Worm (Caenorhabditis elegans) whole organism, L3 larva: ENCODE measurements around the gene srx-48.

Experiments used
- R02D3.7 ChIP-seq: fragments of 150-350 bp; optimal IDR thresholded peaks from 2 replicates; lab custom pipeline; 2014; ENCODE audit warnings: missing biosample characterization, missing genetic modification characterization
- ZK546.5 ChIP-seq: sonication (generic microtip); optimal IDR thresholded peaks from 2 replicates; lab custom pipeline; 2017; ENCODE audit warnings: missing biosample characterization, missing genetic modification characterization
- aly-2 ChIP-seq: fragments of 150-350 bp; optimal IDR thresholded peaks from 2 replicates; lab custom pipeline; 2014; ENCODE audit warnings: missing biosample characterization, missing genetic modification characterization
- ama-1 ChIP-seq: fragments of 150-350 bp; optimal IDR thresholded peaks from 2 replicates; lab custom pipeline; 2018
- ceh-16 ChIP-seq: sonication (generic microtip); optimal IDR thresholded peaks from 2 replicates; lab custom pipeline; 2017; ENCODE audit warnings: missing biosample characterization, missing genetic modification characterization
- ceh-9 ChIP-seq: sonication (generic microtip); optimal IDR thresholded peaks from 2 replicates; lab custom pipeline; 2018; ENCODE audit warnings: missing biosample characterization, missing genetic modification characterization
- daf-12 ChIP-seq: fragments of 150-350 bp; optimal IDR thresholded peaks from 2 replicates; lab custom pipeline; 2014; ENCODE audit warnings: missing biosample characterization, missing genetic modification reagents, missing genetic modification characterization
- elt-1 ChIP-seq: fragments of 150-350 bp; optimal IDR thresholded peaks from 2 replicates; lab custom pipeline; 2014; ENCODE audit warnings: missing biosample characterization, missing genetic modification characterization
- elt-3 ChIP-seq, 3 experiments: fragments of 150-350 bp in 1 of 3; sonication (generic microtip) in 2 of 3; optimal IDR thresholded peaks; 2 replicates in 2 of 3; 4 replicates in 1 of 3; lab custom pipeline; 2014 to 2017; ENCODE audit warnings: missing biosample characterization in 3 of 3, missing genetic modification characterization in 3 of 3
- fkh-10 ChIP-seq: sonication (generic microtip); optimal IDR thresholded peaks from 2 replicates; lab custom pipeline; 2017; ENCODE audit warnings: missing biosample characterization, missing genetic modification reagents, missing genetic modification characterization
- fkh-2 ChIP-seq: fragments of 150-350 bp; optimal IDR thresholded peaks from 2 replicates; lab custom pipeline; 2014; ENCODE audit warnings: missing biosample characterization, missing genetic modification reagents, missing genetic modification characterization
- fos-1 ChIP-seq: fragments of 150-350 bp; optimal IDR thresholded peaks from 2 replicates; lab custom pipeline; 2014; ENCODE audit warnings: missing biosample characterization, missing genetic modification characterization
- jun-1 ChIP-seq: fragments of 150-350 bp; optimal IDR thresholded peaks from 2 replicates; lab custom pipeline; 2014; ENCODE audit warnings: missing biosample characterization, missing genetic modification reagents, missing genetic modification characterization
- lin-15B ChIP-seq: fragments of 150-350 bp; optimal IDR thresholded peaks from 2 replicates; lab custom pipeline; 2014; ENCODE audit warnings: missing biosample characterization, missing genetic modification characterization
- lsy-12 ChIP-seq: sonication (generic microtip); optimal IDR thresholded peaks from 2 replicates; lab custom pipeline; 2016; ENCODE audit warnings: mild to moderate bottlenecking, missing genetic modification characterization, missing compliant biosample characterization
- mml-1 ChIP-seq: fragments of 150-350 bp; sonication (generic microtip); optimal IDR thresholded peaks from 3 replicates; lab custom pipeline; 2014; ENCODE audit warnings: missing biosample characterization, missing genetic modification characterization
- nfya-1 ChIP-seq: sonication (generic microtip); optimal IDR thresholded peaks from 2 replicates; lab custom pipeline; 2017; ENCODE audit warnings: missing genetic modification characterization, mild to moderate bottlenecking, missing compliant biosample characterization, antibody characterized with exemption, moderate library complexity; ENCODE audit not compliant: insufficient read depth
- nhr-12 ChIP-seq: fragments of 150-350 bp; optimal IDR thresholded peaks from 2 replicates; lab custom pipeline; 2014; ENCODE audit warnings: missing biosample characterization, missing genetic modification characterization
- nhr-23 ChIP-seq: fragments of 150-350 bp; optimal IDR thresholded peaks from 2 replicates; lab custom pipeline; 2014; ENCODE audit warnings: missing biosample characterization, missing genetic modification reagents, missing genetic modification characterization
- nhr-25 ChIP-seq: sonication (generic microtip); optimal IDR thresholded peaks from 2 replicates; lab custom pipeline; 2017; ENCODE audit warnings: missing biosample characterization, missing genetic modification characterization
- nhr-28 ChIP-seq: fragments of 150-350 bp; optimal IDR thresholded peaks from 2 replicates; lab custom pipeline; 2014; ENCODE audit warnings: missing biosample characterization, missing genetic modification characterization
- nhr-43 ChIP-seq: sonication (generic microtip); optimal IDR thresholded peaks from 2 replicates; lab custom pipeline; 2016; ENCODE audit warnings: mild to moderate bottlenecking, missing genetic modification characterization, missing compliant biosample characterization; ENCODE audit not compliant: poor library complexity, severe bottlenecking
- nhr-67 ChIP-seq: fragments of 150-350 bp; optimal IDR thresholded peaks from 2 replicates; lab custom pipeline; 2014; ENCODE audit warnings: missing biosample characterization, missing genetic modification characterization
- nhr-76 ChIP-seq: fragments of 150-350 bp; sonication (generic microtip); optimal IDR thresholded peaks from 5 replicates; lab custom pipeline; 2014; ENCODE audit warnings: missing biosample characterization, missing genetic modification characterization
- nhr-77 ChIP-seq: fragments of 150-350 bp; optimal IDR thresholded peaks from 2 replicates; lab custom pipeline; 2014; ENCODE audit warnings: missing biosample characterization, missing genetic modification characterization
- skn-1 ChIP-seq: fragments of 150-350 bp; optimal IDR thresholded peaks from 2 replicates; lab custom pipeline; 2014; ENCODE audit warnings: missing biosample characterization, missing genetic modification characterization
- snpc-4 ChIP-seq: fragments of 150-350 bp; optimal IDR thresholded peaks from 2 replicates; lab custom pipeline; 2014; ENCODE audit warnings: missing biosample characterization, missing genetic modification characterization
- tbx-2 ChIP-seq: sonication (generic microtip); optimal IDR thresholded peaks from 2 replicates; lab custom pipeline; 2016; ENCODE audit warnings: mild to moderate bottlenecking, missing genetic modification characterization, missing compliant biosample characterization
- unc-39 ChIP-seq: sonication (generic microtip); optimal IDR thresholded peaks from 4 replicates; lab custom pipeline; 2017; ENCODE audit warnings: missing biosample characterization, missing genetic modification characterization
- unc-62 ChIP-seq: fragments of 150-350 bp; sonication (generic microtip); optimal IDR thresholded peaks from 4 replicates; lab custom pipeline; 2014; ENCODE audit warnings: missing biosample characterization, missing genetic modification reagents, missing genetic modification characterization
- zag-1 ChIP-seq: fragments of 150-350 bp; optimal IDR thresholded peaks from 2 replicates; lab custom pipeline; 2014; ENCODE audit warnings: missing biosample characterization, missing genetic modification characterization
- ztf-11 ChIP-seq: fragments of 150-350 bp; optimal IDR thresholded peaks from 2 replicates; lab custom pipeline; 2014; ENCODE audit warnings: missing biosample characterization, missing genetic modification characterization

srx-48 gene

DNA sequence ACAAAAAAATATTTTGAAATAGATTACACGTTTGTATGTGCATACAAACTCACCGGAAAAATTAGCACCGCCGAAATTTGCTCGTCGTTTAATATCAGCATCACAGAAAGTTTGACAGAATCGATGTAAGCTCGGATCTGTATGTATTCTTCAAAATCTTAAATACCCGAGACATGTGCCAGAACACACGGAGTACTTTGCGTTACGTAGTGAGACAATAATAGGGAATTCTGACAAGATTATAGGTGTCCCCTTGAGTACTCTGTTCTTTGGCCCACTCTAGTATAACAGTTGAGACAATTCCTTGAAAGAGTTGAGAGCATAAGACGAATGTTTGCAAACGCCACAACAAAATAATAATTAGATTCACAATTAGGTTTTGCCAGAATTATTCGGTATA, at the start of gene srx-48:
Gene srx-48 (minus strand): TSS at position 101 of the 400 bp plus-strand sequence.
- TF ChIP-seq nhr-12 (tag; lab: Kevin White, UChicago) = no peak
- TF ChIP-seq nhr-28 (tag; lab: Kevin White, UChicago) = no peak
- no peak for TF ChIP-seq nhr-25 (tag; lab: Kevin White, UChicago)
- TF ChIP-seq R02D3.7 (tag; lab: Kevin White, UChicago) = no peak
- TF ChIP-seq nfya-1 = no peak
- TF ChIP-seq mml-1 (tag; lab: Kevin White, UChicago) = no peak
- TF ChIP-seq lsy-12 (tag; lab: Kevin White, UChicago) = no peak
- TF ChIP-seq ceh-16 (tag; lab: Kevin White, UChicago) = no peak
- no peak for TF ChIP-seq nhr-67 (tag; lab: Kevin White, UChicago)
- TF ChIP-seq ama-1 = no peak
- TF ChIP-seq nhr-77 (tag; lab: Kevin White, UChicago) = no peak
- TF ChIP-seq ZK546.5 (tag; lab: Kevin White, UChicago) = no peak
- TF ChIP-seq daf-12 = no peak
- TF ChIP-seq ztf-11 (tag; lab: Kevin White, UChicago) = no peak
- TF ChIP-seq, all 47 proteins: peak for 0

DNA sequence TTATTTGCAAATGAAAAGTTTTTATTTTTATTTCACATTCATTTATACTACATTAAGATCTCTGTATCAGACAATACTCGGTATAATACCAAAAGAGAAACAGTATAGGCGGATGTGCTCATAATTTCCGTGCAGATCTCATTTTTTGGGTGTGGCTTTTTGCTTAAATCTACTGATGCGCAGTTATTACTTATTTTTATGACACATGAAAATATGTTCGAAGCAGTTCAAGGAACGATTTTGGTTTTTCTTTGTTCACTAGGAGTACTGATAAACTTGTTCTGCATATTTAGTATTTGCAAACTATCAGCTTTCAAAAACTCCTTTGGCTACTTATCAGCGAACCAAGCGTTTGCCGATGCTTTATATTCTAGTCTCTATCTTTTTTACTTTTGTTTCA, 48.9 kb upstream of the srx-48 start, which contains the start of gene srx-58:
Gene srx-58 (plus strand): TSS at position 301 of the 400 bp plus-strand sequence.
- no peak for TF ChIP-seq fos-1 (tag; lab: Kevin White, UChicago)
- no peak for TF ChIP-seq jun-1 (tag; lab: Kevin White, UChicago)
- TF ChIP-seq daf-12 = no peak
- no peak for TF ChIP-seq nhr-43 (tag; lab: Kevin White, UChicago)
- no peak for TF ChIP-seq fkh-2 (tag; lab: Kevin White, UChicago)
- no peak for TF ChIP-seq nhr-28 (tag; lab: Kevin White, UChicago)
- no peak for TF ChIP-seq elt-3 (tag; optimal IDR thresholded peaks at IDR 0.05; lab: Kevin White, UChicago)
- TF ChIP-seq nfya-1 = no peak
- no peak for TF ChIP-seq nhr-23
- no peak for TF ChIP-seq R02D3.7 (tag; lab: Kevin White, UChicago)
- TF ChIP-seq nhr-12 (tag; lab: Kevin White, UChicago) = no peak
- TF ChIP-seq snpc-4 (tag; lab: Kevin White, UChicago) = no peak
- no peak for TF ChIP-seq lin-15B (tag; lab: Kevin White, UChicago)
- TF ChIP-seq nhr-77 (tag; lab: Kevin White, UChicago) = no peak

DNA sequence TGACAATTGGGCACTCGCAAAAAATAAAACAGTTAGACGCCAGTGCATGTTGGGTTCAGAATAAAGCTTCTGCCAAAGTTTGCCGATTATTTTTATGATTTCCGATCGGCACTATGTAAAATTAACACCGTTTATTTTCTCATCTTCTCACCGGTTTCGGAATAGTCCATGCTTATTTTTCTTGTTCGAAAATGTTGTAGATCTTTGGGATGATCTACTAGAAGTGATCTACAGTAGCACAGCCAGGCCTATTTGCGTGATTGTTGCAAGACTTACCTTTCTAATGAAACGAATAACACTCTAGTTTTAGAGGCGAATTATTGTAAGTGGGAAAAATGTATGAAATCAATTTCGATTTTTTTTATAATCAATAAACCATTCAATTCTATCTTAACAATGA, 47.1 kb upstream of the srx-48 start, which contains the start of gene clec-231:
Gene clec-231 (minus strand): TSS at position 101 of the 400 bp plus-strand sequence.
- TF ChIP-seq elt-1 (tag; lab: Kevin White, UChicago) = no peak
- no peak for TF ChIP-seq nhr-43 (tag; lab: Kevin White, UChicago)
- TF ChIP-seq unc-62 (GFP tag; lab: Kevin White, UChicago) = no peak

DNA sequence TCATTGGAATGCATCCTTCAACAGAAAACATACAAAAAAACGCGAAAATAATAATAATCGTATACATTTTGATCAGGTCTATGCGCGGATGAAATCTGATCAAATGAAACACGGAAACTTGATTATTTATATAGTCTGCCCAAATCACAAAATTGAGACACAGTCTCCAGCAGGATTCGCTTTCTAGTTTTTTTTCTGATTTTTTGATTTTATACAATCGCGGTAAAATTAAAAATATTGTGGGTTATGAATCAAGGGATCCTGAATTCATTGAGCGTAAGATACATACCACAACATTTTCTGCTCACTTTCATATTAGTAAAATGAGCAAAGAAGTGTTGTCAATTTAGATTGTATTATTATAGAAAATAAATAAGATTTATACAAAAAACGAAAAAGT, 45.5 kb upstream of the srx-48 start, which contains the start of gene clec-230:
Gene clec-230 (minus strand): TSS at position 101 of the 400 bp plus-strand sequence.
- no peak for TF ChIP-seq ceh-16 (tag; lab: Kevin White, UChicago)
- TF ChIP-seq elt-3 (tag; optimal IDR thresholded peaks at IDR 0.05; lab: Kevin White, UChicago) = no peak
- no peak for TF ChIP-seq skn-1 (tag; lab: Kevin White, UChicago)

DNA sequence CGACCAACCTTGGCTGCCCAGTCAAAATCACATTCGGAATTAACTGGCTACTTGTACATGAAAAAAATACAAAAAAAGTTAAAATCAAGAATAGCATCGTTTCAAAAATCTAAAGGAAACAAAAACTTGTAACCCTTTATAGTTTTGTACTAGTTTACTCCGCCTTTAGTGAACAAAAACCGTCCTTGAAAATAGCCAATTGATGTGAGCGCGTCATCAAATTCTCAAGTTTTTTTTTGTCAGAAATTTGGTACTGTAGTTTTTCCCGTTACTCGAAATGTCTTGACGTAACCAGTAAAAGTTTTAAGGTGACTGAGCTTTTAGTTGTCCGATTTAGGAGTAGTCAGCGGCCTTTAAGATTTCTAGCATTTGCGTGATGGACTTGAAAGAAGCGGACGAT, 43.8 kb upstream of the srx-48 start, which contains the start of gene C29F3.3:
Gene C29F3.3 (minus strand): TSS at position 101 of the 400 bp plus-strand sequence.
- no peak for TF ChIP-seq unc-62 (GFP tag; lab: Kevin White, UChicago)
- TF ChIP-seq mml-1 (tag; lab: Kevin White, UChicago) = no peak
- TF ChIP-seq unc-39 (tag; lab: Kevin White, UChicago) = no peak
- TF ChIP-seq zag-1 (tag; lab: Kevin White, UChicago) = no peak
- no peak for TF ChIP-seq lsy-12 (tag; lab: Kevin White, UChicago)
- TF ChIP-seq ama-1 = no peak
- no peak for TF ChIP-seq fkh-2 (tag; lab: Kevin White, UChicago)
- no peak for TF ChIP-seq elt-1 (tag; lab: Kevin White, UChicago)
- TF ChIP-seq nhr-28 (tag; lab: Kevin White, UChicago) = no peak
- TF ChIP-seq tbx-2 (tag; lab: Kevin White, UChicago) = no peak
- no peak for TF ChIP-seq nhr-12 (tag; lab: Kevin White, UChicago)
- no peak for TF ChIP-seq fkh-10 (GFP tag; lab: Kevin White, UChicago)
- TF ChIP-seq, all 47 proteins: peak for 0

DNA sequence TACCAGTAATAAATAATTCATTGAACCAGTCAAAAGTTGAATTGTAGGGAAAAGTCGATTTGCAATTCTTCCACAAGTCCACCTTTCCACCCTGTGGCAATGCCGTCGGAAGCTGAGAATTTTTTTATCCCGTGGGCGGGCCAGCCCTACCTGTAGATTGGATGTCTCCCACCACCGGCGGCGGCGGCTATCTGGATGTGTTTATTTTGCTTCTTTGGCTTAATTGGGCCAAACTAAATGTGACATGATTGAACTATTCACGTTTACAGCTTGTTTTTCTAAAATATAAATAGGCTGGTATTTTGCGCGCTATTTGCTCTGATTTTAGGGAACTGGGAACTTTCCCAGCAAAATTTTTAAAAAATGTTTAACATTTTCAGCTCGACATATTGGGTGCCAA, 41.0 kb upstream of the srx-48 start, which contains the start of gene wrt-8:
Gene wrt-8 (minus strand): TSS at position 101 of the 400 bp plus-strand sequence.
- TF ChIP-seq nhr-67 (tag; lab: Kevin White, UChicago) (no peak), nfya-1 (no peak), nhr-25 (tag; lab: Kevin White, UChicago) (no peak), fos-1 (tag; lab: Kevin White, UChicago) (no peak), daf-12 (no peak), aly-2 (tag; lab: Kevin White, UChicago) (no peak), nhr-76 (tag; lab: Kevin White, UChicago) (no peak), fkh-2 (tag; lab: Kevin White, UChicago) (no peak), ceh-16 (tag; lab: Kevin White, UChicago) (no peak), R02D3.7 (tag; lab: Kevin White, UChicago) (no peak), ceh-9 (tag; lab: Kevin White, UChicago) (no peak)
